Worm (Caenorhabditis elegans) whole organism, L1 larva: Measurements from ENCODE around the gene arc-1.

Experiments
- aha-1 ChIP-seq: fragments of 150-350 bp; optimal IDR thresholded peaks from 2 replicates; lab custom pipeline; 2014; ENCODE audit warnings: missing biosample characterization, missing genetic modification characterization
- aly-2 ChIP-seq: fragments of 150-350 bp; optimal IDR thresholded peaks from 2 replicates; lab custom pipeline; 2014; ENCODE audit warnings: missing biosample characterization, missing genetic modification characterization
- nhr-12 ChIP-seq: sonication (generic microtip); optimal IDR thresholded peaks from 2 replicates; lab custom pipeline; 2017; ENCODE audit warnings: missing biosample characterization, missing genetic modification characterization
- nhr-84 ChIP-seq: sonication (generic microtip); optimal IDR thresholded peaks from 2 replicates; lab custom pipeline; 2017; ENCODE audit warnings: missing biosample characterization, missing genetic modification characterization
- unc-86 ChIP-seq: sonication (generic microtip); optimal IDR thresholded peaks from 2 replicates; lab custom pipeline; 2016; ENCODE audit warnings: missing genetic modification characterization, missing compliant biosample characterization
- ztf-4 ChIP-seq: fragments of 150-350 bp; optimal IDR thresholded peaks from 2 replicates; lab custom pipeline; 2014; ENCODE audit warnings: missing biosample characterization, missing genetic modification characterization

ce11 chrII:9655530-9656139, 19.1 kb upstream of the arc-1 start, which contains the start of gene ZK1307.1:
- no peak for TF ChIP-seq unc-86 (tag; lab: Kevin White, UChicago)
- no peak for TF ChIP-seq nhr-84
- TF ChIP-seq aha-1 (tag; lab: Kevin White, UChicago), result no peak
- TF ChIP-seq ztf-4 (tag; lab: Kevin White, UChicago), result no peak
- no peak for TF ChIP-seq nhr-12 (tag; lab: Kevin White, UChicago)
- no peak for TF ChIP-seq aly-2 (tag; lab: Kevin White, UChicago)
